Worm (Caenorhabditis elegans) whole organism, dauer: ENCODE results near the gene nep-25.
"Not testable (repeated sequence)": the region's sequence is repeated elsewhere in the genome, so short reads cannot be mapped to it uniquely, and the experiment has no call there.

Source experiments
- unc-62 ChIP-seq: sonication (generic microtip); optimal IDR thresholded peaks from 2 replicates; lab custom pipeline; 2017; ENCODE audit warnings: missing biosample characterization, missing genetic modification reagents, missing genetic modification characterization

The nep-25 gene

ce11 chrII:5841866-5842265, at the start of gene nep-25:
Gene nep-25 (plus strand): TSS chrII:5842240.
- no peak for TF ChIP-seq unc-62 (GFP tag; lab: Kevin White, UChicago)

- TF ChIP-seq unc-62 (GFP tag; lab: Kevin White, UChicago): no peak
Measured at ce11 chrII:5792490-5792889, 49.5 kb upstream of the nep-25 start, which contains the start of gene K05F1.14. Gene K05F1.14 (minus strand): TSS chrII:5792590.

- TF ChIP-seq unc-62 (GFP tag; lab: Kevin White, UChicago): no peak
Measured at ce11 chrII:5794195-5794594, 47.8 kb upstream of the nep-25 start, which contains the start of gene acdh-8. Gene acdh-8 (plus strand): TSS chrII:5794495.

ce11 chrII:5797348-5797977, 44.6 kb upstream of the nep-25 start, which contains the start of the genes msp-63 and msp-142:
Gene msp-63 (minus strand): TSS chrII:5797448.
Gene msp-142 (plus strand): TSS chrII:5797927.
- TF ChIP-seq unc-62 (GFP tag; lab: Kevin White, UChicago): no peak

- no peak for TF ChIP-seq unc-62 (GFP tag; lab: Kevin White, UChicago)
Measured at ce11 chrII:5799553-5799952, 42.5 kb upstream of the nep-25 start, which contains the start of gene K05F1.8. Gene K05F1.8 (minus strand): TSS chrII:5799653.

ce11 chrII:5801075-5801474, 41.0 kb upstream of the nep-25 start, which contains the start of the genes K05F1.9 and K05F1.1:
Gene K05F1.9 (minus strand): TSS chrII:5801175.
Gene K05F1.1 (plus strand): TSS chrII:5801382.
- TF ChIP-seq unc-62 (GFP tag; lab: Kevin White, UChicago): no peak

- no peak for TF ChIP-seq unc-62 (GFP tag; lab: Kevin White, UChicago)
Measured at ce11 chrII:5804288-5804687, 37.8 kb upstream of the nep-25 start.

- no peak for TF ChIP-seq unc-62 (GFP tag; lab: Kevin White, UChicago)
Measured at ce11 chrII:5805303-5805702, 36.7 kb upstream of the nep-25 start, which contains the start of gene K05F1.10. Gene K05F1.10 (minus strand): TSS chrII:5805473.

- no peak for TF ChIP-seq unc-62 (GFP tag; lab: Kevin White, UChicago)
Measured at ce11 chrII:5806563-5806962, 35.5 kb upstream of the nep-25 start.

ce11 chrII:5810230-5810629, 31.8 kb upstream of the nep-25 start, which contains the start of the genes msp-64 and ZK1248.5:
Gene msp-64 (minus strand): TSS chrII:5810330.
Gene ZK1248.5 (plus strand): TSS chrII:5810514.
- TF ChIP-seq unc-62 (GFP tag; lab: Kevin White, UChicago): no peak

ce11 chrII:5815382-5815781, 26.7 kb upstream of the nep-25 start, which contains the start of gene wago-5:
Gene wago-5 (minus strand): TSS chrII:5815482.
- TF ChIP-seq unc-62 (GFP tag; lab: Kevin White, UChicago): not testable (repeated sequence)

- TF ChIP-seq unc-62 (GFP tag; lab: Kevin White, UChicago): no peak
Measured at ce11 chrII:5816346-5816745, 25.7 kb upstream of the nep-25 start, which contains the start of gene ZK1248.20. Gene ZK1248.20 (plus strand): TSS chrII:5816646.

- TF ChIP-seq unc-62 (GFP tag; lab: Kevin White, UChicago): no peak
Measured at ce11 chrII:5818298-5818697, 23.7 kb upstream of the nep-25 start, which contains the start of gene ZK1248.4. Gene ZK1248.4 (plus strand): TSS chrII:5818598.

ce11 chrII:5819655-5820054, 22.4 kb upstream of the nep-25 start:
- no peak for TF ChIP-seq unc-62 (GFP tag; lab: Kevin White, UChicago)

- no peak for TF ChIP-seq unc-62 (GFP tag; lab: Kevin White, UChicago)
Measured at ce11 chrII:5820282-5820762, 21.7 kb upstream of the nep-25 start, which contains the start of gene ehs-1. Gene ehs-1 (plus strand): TSS chrII:5820712.

ce11 chrII:5827364-5827763, 14.7 kb upstream of the nep-25 start, which contains the start of gene tbc-2:
Gene tbc-2 (minus strand): TSS chrII:5827443.
- TF ChIP-seq unc-62 (GFP tag; lab: Kevin White, UChicago): no peak
